Worm (Caenorhabditis elegans) whole organism, mixed stage, embryonic: Measurements from ENCODE around the gene shl-1.

Experiments
- drap-1 ChIP-seq: fragments of 200-800 bp; sonication (Bioruptor generic); optimal IDR thresholded peaks from 3 replicates; lab custom pipeline; 2018; ENCODE audit warnings: mild to moderate bottlenecking, missing genetic modification characterization, missing compliant biosample characterization
- flh-1 ChIP-seq: fragments of 200-800 bp; sonication (Bioruptor generic); optimal IDR thresholded peaks from 2 replicates; lab custom pipeline; 2018; ENCODE audit warnings: mild to moderate bottlenecking, missing genetic modification characterization, moderate library complexity, missing compliant biosample characterization
- ham-2 ChIP-seq: fragments of 200-800 bp; sonication (Bioruptor generic); optimal IDR thresholded peaks from 2 replicates; lab custom pipeline; 2018; ENCODE audit warnings: mild to moderate bottlenecking, missing genetic modification characterization, missing compliant biosample characterization
- mls-2 ChIP-seq: sonication (generic microtip); optimal IDR thresholded peaks from 2 replicates; lab custom pipeline; 2016; ENCODE audit warnings: mild to moderate bottlenecking, missing genetic modification characterization, moderate library complexity, missing compliant biosample characterization
- nhr-237 ChIP-seq: fragments of 150-350 bp; optimal IDR thresholded peaks from 2 replicates; lab custom pipeline; 2014; ENCODE audit warnings: missing biosample characterization, missing genetic modification characterization
- nhr-28 ChIP-seq: fragments of 150-350 bp; optimal IDR thresholded peaks from 2 replicates; lab custom pipeline; 2014; ENCODE audit warnings: missing biosample characterization, missing genetic modification characterization
- nhr-76 ChIP-seq: sonication (generic microtip); optimal IDR thresholded peaks from 2 replicates; lab custom pipeline; 2017; ENCODE audit warnings: missing biosample characterization, missing genetic modification characterization
- pha-4 ChIP-seq: fragments of 150-350 bp; optimal IDR thresholded peaks from 2 replicates; lab custom pipeline; 2018; ENCODE audit warnings: missing biosample characterization, missing genetic modification reagents, missing genetic modification characterization
- snpc-4 ChIP-seq: fragments of 150-350 bp; optimal IDR thresholded peaks from 2 replicates; lab custom pipeline; 2014; ENCODE audit warnings: missing biosample characterization, missing genetic modification characterization
- unc-62 ChIP-seq: fragments of 150-350 bp; optimal IDR thresholded peaks from 2 replicates; lab custom pipeline; 2014; ENCODE audit warnings: missing biosample characterization, missing genetic modification reagents, missing genetic modification characterization

- TF ChIP-seq nhr-237 (tag; lab: Kevin White, UChicago) = no peak
- no peak for TF ChIP-seq flh-1 (GFP tag; lab: Kevin White, UChicago)
- no peak for TF ChIP-seq nhr-28
- no peak for TF ChIP-seq nhr-76
- no peak for TF ChIP-seq unc-62
- no peak for TF ChIP-seq ham-2 (GFP tag; lab: Kevin White, UChicago)
- TF ChIP-seq pha-4 (tag; lab: Kevin White, UChicago) = no peak
- TF ChIP-seq snpc-4 (tag; lab: Kevin White, UChicago) = no peak
- TF ChIP-seq mls-2 (tag; lab: Kevin White, UChicago) = no peak
- no peak for TF ChIP-seq drap-1 (GFP tag; lab: Kevin White, UChicago)
These were observed 14.4 kb downstream of the shl-1 start for ce11 chrIV:6369489-6369888.
